Fruit fly (Drosophila melanogaster): ENCODE data around the gene Obp93a.

The Obp93a gene

DNA sequence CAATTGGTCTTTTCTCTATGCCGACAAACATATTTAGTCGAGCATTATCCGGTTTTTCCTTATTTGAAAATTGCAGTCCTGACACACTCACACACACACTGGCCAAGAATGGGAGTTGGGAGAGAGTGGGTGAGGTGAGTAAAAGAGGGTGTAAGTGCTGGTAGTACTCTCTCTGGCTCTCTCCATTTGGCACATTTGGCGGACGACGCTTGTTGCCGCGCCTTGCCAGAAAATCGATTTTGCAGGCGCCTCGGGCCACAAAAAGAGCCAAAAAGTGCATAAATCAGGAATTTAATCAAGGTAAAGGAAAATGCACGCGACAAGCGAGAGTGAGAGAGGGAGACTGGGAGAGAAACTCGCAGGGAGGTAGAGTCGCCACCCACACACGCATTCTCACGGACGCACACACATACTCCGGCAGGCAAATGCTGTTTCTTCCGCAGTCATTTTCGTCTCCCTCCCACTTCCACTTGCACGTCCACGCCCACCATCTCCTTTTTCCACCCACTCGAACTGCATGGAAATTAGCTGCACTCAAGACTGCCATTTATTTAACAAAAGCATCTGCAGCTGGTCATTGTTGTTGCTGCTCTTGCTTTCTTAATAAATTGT is 32.9 kb downstream of the Obp93a start:
- TF ChIP-seq Sin3A (optimal IDR thresholded peaks at IDR 0.05) (no peak), ttk (optimal IDR thresholded peaks at IDR 0.05) (no peak), Myc (optimal IDR thresholded peaks at IDR 0.05) (no peak), psq (optimal IDR thresholded peaks at IDR 0.05) (no peak), insv (optimal IDR thresholded peaks at IDR 0.05) (no peak), h (optimal IDR thresholded peaks at IDR 0.05) (no peak)

dm6 chr3R:21094292-21094691 is 35.2 kb downstream of the Obp93a start:
- TF ChIP-seq Sin3A (optimal IDR thresholded peaks at IDR 0.05) (no peak), insv (optimal IDR thresholded peaks at IDR 0.05) (no peak), ttk (optimal IDR thresholded peaks at IDR 0.05) (no peak), Myc (optimal IDR thresholded peaks at IDR 0.05) (no peak)

DNA sequence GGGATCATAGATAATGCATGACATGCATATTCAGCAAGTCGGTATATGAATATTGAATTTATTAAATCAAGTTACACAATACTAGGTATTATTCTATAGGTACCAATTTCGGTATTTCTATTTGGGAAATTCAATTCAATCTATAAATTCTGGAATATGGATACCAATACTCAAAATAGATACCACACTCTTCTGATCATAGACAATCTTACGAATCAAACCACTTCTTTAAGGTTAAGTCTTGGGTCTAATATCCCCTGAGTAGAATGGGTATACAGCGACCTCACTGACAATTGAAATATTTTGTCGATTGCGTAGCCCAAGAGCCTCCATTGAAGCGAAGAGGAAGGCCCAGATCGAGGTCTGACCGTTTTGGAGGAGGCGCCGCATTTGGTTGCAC is 36.7 kb downstream of the Obp93a start:
- TF ChIP-seq Myc (optimal IDR thresholded peaks at IDR 0.05) (no peak), psq (optimal IDR thresholded peaks at IDR 0.05) (no peak), ttk (optimal IDR thresholded peaks at IDR 0.05) (no peak), insv (optimal IDR thresholded peaks at IDR 0.05) (no peak), h (optimal IDR thresholded peaks at IDR 0.05) (no peak), Sin3A (optimal IDR thresholded peaks at IDR 0.05) (no peak)

DNA sequence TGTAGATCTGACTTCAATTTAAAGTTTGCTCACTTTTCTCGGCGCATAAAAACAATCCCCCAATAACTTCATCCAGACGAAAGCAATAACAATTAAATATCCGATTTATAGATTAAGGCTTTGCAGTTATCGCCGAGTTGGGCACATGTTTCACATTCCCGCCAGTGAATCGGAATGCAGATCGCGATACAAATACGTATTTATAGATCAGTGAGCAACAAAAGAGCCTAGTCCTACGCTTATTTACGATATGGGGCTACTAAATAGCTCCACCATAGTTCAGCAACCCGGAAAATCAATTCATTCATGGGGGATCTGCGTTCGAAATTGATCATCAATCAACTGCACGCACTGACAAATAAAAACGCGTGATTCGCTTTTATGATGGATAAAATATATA is 37.5 kb downstream of the Obp93a start:
- TF ChIP-seq h (optimal IDR thresholded peaks at IDR 0.05): no peak
- TF ChIP-seq psq (optimal IDR thresholded peaks at IDR 0.05): no peak
- TF ChIP-seq Myc (optimal IDR thresholded peaks at IDR 0.05): no peak
- no peak for TF ChIP-seq Sin3A (optimal IDR thresholded peaks at IDR 0.05)
- TF ChIP-seq ttk (optimal IDR thresholded peaks at IDR 0.05): no peak
- no peak for TF ChIP-seq insv (optimal IDR thresholded peaks at IDR 0.05)

DNA sequence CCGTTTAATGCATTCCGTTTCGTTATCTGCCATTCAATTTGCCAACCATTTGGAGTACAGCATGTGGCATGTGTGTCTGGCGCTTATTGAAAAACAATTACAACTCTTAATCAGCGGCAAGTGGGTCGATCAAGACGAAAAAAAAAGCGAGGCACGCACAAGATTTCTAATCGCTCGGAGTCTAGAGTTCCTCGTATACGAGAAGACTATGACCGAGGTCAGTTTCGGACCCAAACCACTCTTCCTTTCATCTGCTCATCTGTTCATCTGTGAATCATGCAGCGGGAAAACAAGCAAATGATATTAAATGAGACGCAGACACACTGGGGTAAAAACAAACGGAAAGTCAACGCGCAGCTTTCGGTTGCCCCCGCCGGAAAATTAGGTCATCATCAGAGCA is 38.0 kb downstream of the Obp93a start:
- TF ChIP-seq Myc (optimal IDR thresholded peaks at IDR 0.05): no peak
- TF ChIP-seq psq (optimal IDR thresholded peaks at IDR 0.05): no peak
- no peak for TF ChIP-seq Sin3A (optimal IDR thresholded peaks at IDR 0.05)
- no peak for TF ChIP-seq insv (optimal IDR thresholded peaks at IDR 0.05)
- TF ChIP-seq h (optimal IDR thresholded peaks at IDR 0.05): no peak

DNA sequence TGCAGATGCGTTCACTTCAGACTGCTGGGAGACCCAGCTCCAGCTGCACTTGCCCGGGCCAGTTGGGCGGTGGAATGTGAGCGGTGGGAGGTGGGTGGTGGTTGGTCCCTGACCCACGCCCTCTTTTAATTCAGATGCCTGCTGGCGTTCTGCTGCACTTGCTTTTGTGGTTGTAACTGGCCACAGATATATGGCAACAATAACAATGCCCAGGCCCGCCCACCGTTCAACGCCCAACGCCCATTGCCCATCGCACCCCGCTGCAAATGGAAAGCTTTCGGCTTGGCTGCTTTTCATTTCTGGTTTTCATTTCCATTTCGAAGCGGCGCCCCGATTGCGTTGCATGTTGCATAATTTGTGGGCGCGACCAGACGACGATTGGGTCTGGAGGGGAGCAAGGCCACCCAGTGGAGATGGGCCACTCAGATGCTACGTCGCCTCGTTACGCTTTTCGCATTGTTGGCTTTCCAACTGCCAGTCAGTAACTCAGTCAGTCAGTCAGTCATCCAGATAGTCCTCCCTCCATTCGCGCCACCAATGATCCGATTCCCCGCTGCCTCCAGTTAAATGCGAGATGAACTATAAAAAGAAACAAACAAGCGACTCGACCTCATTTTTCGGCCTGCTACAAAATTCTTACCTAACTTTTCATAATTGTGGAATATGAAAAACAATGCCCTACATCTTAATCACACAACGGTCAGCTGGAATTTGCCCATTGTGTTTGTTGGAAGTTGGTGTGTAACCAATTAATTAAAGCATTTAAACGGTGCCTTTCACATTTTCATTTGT is 39.1 kb downstream of the Obp93a start:
- TF ChIP-seq ttk (optimal IDR thresholded peaks at IDR 0.05): no peak
- TF ChIP-seq insv (optimal IDR thresholded peaks at IDR 0.05): no peak
- no peak for TF ChIP-seq psq (optimal IDR thresholded peaks at IDR 0.05)

- TF ChIP-seq ttk (optimal IDR thresholded peaks at IDR 0.05): no peak
- no peak for TF ChIP-seq insv (optimal IDR thresholded peaks at IDR 0.05)
- no peak for TF ChIP-seq Myc (optimal IDR thresholded peaks at IDR 0.05)
- TF ChIP-seq psq (optimal IDR thresholded peaks at IDR 0.05): no peak
- TF ChIP-seq Sin3A (optimal IDR thresholded peaks at IDR 0.05): no peak
- TF ChIP-seq h (optimal IDR thresholded peaks at IDR 0.05): no peak
Measured at dm6 chr3R:21089416-21089815, 40.1 kb downstream of the Obp93a start.

DNA sequence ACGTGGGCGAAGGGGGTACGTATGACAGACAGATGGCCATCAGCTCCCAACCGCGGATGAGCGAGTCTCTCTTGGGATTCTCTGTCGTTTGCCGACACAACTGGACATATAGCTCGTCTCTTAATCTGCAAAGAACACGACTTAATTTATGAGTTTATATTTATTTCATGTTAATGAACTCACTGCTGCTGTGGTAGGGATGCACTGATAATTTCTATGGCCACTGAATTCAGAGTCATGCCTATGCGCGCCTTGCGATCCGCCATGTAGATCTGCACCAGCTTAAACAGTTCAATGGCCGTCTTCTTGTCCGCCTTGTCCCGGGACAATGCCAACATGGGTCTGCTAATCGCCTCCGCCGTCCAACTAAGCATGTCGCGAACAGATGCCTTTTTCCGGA is 44.5 kb downstream of the Obp93a start:
- TF ChIP-seq Myc (optimal IDR thresholded peaks at IDR 0.05): no peak

DNA sequence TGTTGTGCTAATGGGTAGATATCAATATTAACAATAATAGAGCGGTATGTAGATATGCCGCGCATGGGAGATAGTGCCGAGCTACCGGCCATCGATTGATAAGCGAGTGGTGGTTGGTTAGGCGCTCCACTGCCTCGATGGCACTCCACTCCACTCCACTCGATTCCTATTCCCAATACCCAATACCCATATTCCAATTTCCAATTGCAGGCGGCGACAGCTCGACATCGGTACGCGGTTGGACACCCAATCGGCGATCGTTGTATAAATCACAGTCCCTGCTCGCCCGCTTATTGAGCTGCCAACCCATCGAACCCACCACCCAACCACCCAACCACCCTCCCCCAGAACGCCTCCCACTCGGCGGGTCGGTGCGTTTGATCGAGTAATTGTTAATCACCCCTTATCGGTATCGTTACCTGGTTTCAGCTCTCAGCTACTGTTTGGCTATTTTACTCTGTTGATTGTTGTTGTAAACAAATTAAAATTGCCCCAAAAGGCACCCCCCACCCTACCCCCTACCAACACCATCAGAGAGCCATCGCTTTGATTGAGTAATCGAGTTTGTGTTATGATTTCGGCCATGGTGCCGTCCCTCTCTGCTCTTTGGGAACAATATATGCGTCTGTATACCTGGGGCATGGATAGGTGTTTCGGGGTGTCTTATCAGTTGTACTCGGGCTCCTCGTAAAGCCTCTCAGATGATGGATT is 48.5 kb downstream of the Obp93a start, which contains the start of gene HHEX:
HHEX (minus strand) TSS at position 51 of the 711 bp plus-strand sequence.
- no peak for TF ChIP-seq Myc (optimal IDR thresholded peaks at IDR 0.05)
- no peak for TF ChIP-seq psq (optimal IDR thresholded peaks at IDR 0.05)
- no peak for TF ChIP-seq ttk (optimal IDR thresholded peaks at IDR 0.05)
- no peak for TF ChIP-seq insv (optimal IDR thresholded peaks at IDR 0.05)
- TF ChIP-seq Sin3A (optimal IDR thresholded peaks at IDR 0.05): no peak
- no peak for TF ChIP-seq h (optimal IDR thresholded peaks at IDR 0.05)

dm6 chr3R:21078958-21079357 is 50.6 kb downstream of the Obp93a start:
- TF ChIP-seq ttk (optimal IDR thresholded peaks at IDR 0.05): no peak
- TF ChIP-seq Sin3A (optimal IDR thresholded peaks at IDR 0.05): no peak
- TF ChIP-seq insv (optimal IDR thresholded peaks at IDR 0.05): no peak
- TF ChIP-seq psq (optimal IDR thresholded peaks at IDR 0.05): no peak
- no peak for TF ChIP-seq Myc (optimal IDR thresholded peaks at IDR 0.05)
- TF ChIP-seq h (optimal IDR thresholded peaks at IDR 0.05): no peak
